Worm (Caenorhabditis elegans) whole organism, L2 larva: ENCODE results near the gene R02F11.12.
"Not testable (repeated sequence)": the region's sequence is repeated elsewhere in the genome, so short reads cannot be mapped to it uniquely, and the experiment has no call there.

Experiments used
- C34F6.9 ChIP-seq: fragments of 150-350 bp; optimal IDR thresholded peaks from 2 replicates; lab custom pipeline; 2014; ENCODE audit warnings: missing biosample characterization, missing genetic modification characterization
- R02D3.7 ChIP-seq: fragments of 150-350 bp; optimal IDR thresholded peaks from 2 replicates; lab custom pipeline; 2014; ENCODE audit warnings: missing biosample characterization, missing genetic modification characterization
- Y55F3AM.14 ChIP-seq: fragments of 200-800 bp; sonication (Bioruptor generic); optimal IDR thresholded peaks from 2 replicates; lab custom pipeline; 2018; ENCODE audit warnings: mild to moderate bottlenecking, missing genetic modification characterization, missing compliant biosample characterization
- ZK546.5 ChIP-seq: sonication (generic microtip); optimal IDR thresholded peaks from 2 replicates; lab custom pipeline; 2017; ENCODE audit warnings: missing biosample characterization, missing genetic modification characterization
- alr-1 ChIP-seq: fragments of 150-350 bp; optimal IDR thresholded peaks from 2 replicates; lab custom pipeline; 2014; ENCODE audit warnings: missing biosample characterization, missing genetic modification characterization
- blmp-1 ChIP-seq: sonication (generic microtip); optimal IDR thresholded peaks from 2 replicates; lab custom pipeline; 2017; ENCODE audit warnings: missing genetic modification characterization, mild to moderate bottlenecking, missing compliant biosample characterization, antibody characterized with exemption, moderate library complexity; ENCODE audit not compliant: insufficient read depth
- crh-2 ChIP-seq: sonication (generic microtip); optimal IDR thresholded peaks from 2 replicates; lab custom pipeline; 2017; ENCODE audit warnings: missing biosample characterization, missing genetic modification characterization
- dmd-4 ChIP-seq: sonication (generic microtip); optimal IDR thresholded peaks from 2 replicates; lab custom pipeline; 2017; ENCODE audit warnings: missing biosample characterization, missing genetic modification characterization
- egl-27 ChIP-seq: sonication (generic microtip); optimal IDR thresholded peaks from 3 replicates; lab custom pipeline; 2017; ENCODE audit warnings: missing biosample characterization, missing genetic modification reagents, missing genetic modification characterization
- elt-1 ChIP-seq: fragments of 150-350 bp; optimal IDR thresholded peaks from 2 replicates; lab custom pipeline; 2014; ENCODE audit warnings: missing biosample characterization, missing genetic modification characterization
- elt-3 ChIP-seq: sonication (generic microtip); optimal IDR thresholded peaks from 2 replicates; lab custom pipeline; 2017; ENCODE audit warnings: missing biosample characterization, missing genetic modification characterization
- fos-1 ChIP-seq: fragments of 150-350 bp; optimal IDR thresholded peaks from 2 replicates; lab custom pipeline; 2014; ENCODE audit warnings: missing biosample characterization, missing genetic modification characterization
- gmeb-1 ChIP-seq: fragments of 150-350 bp; optimal IDR thresholded peaks from 2 replicates; lab custom pipeline; 2014; ENCODE audit warnings: missing biosample characterization, missing genetic modification characterization
- lin-39 ChIP-seq: fragments of 150-350 bp; optimal IDR thresholded peaks from 2 replicates; lab custom pipeline; 2014; ENCODE audit warnings: missing biosample characterization, missing genetic modification reagents, missing genetic modification characterization
- mab-5 ChIP-seq: fragments of 150-350 bp; optimal IDR thresholded peaks from 2 replicates; lab custom pipeline; 2014; ENCODE audit warnings: missing biosample characterization, missing genetic modification characterization
- nhr-10 ChIP-seq: sonication (generic microtip); optimal IDR thresholded peaks from 2 replicates; lab custom pipeline; 2017; ENCODE audit warnings: missing biosample characterization, missing genetic modification characterization
- nhr-11 ChIP-seq: fragments of 150-350 bp; optimal IDR thresholded peaks from 2 replicates; lab custom pipeline; 2014; ENCODE audit warnings: missing biosample characterization, missing genetic modification characterization
- nhr-12 ChIP-seq: fragments of 150-350 bp; optimal IDR thresholded peaks from 2 replicates; lab custom pipeline; 2014; ENCODE audit warnings: missing biosample characterization, missing genetic modification characterization
- nhr-21 ChIP-seq: fragments of 150-350 bp; optimal IDR thresholded peaks from 2 replicates; lab custom pipeline; 2014; ENCODE audit warnings: missing biosample characterization, missing genetic modification characterization
- nhr-237 ChIP-seq: fragments of 150-350 bp; optimal IDR thresholded peaks from 2 replicates; lab custom pipeline; 2014; ENCODE audit warnings: missing biosample characterization, missing genetic modification characterization
- nhr-25 ChIP-seq: fragments of 150-350 bp; sonication (generic microtip); optimal IDR thresholded peaks from 3 replicates; lab custom pipeline; 2014; ENCODE audit warnings: missing biosample characterization, missing genetic modification characterization
- nhr-6 ChIP-seq: fragments of 150-350 bp; optimal IDR thresholded peaks from 2 replicates; lab custom pipeline; 2014; ENCODE audit warnings: missing biosample characterization, missing genetic modification characterization
- nhr-77 ChIP-seq: fragments of 150-350 bp; optimal IDR thresholded peaks from 2 replicates; lab custom pipeline; 2014; ENCODE audit warnings: missing biosample characterization, missing genetic modification characterization
- peb-1 ChIP-seq: fragments of 150-350 bp; optimal IDR thresholded peaks from 2 replicates; lab custom pipeline; 2014; ENCODE audit warnings: missing biosample characterization, missing genetic modification characterization
- sma-3 ChIP-seq: sonication (generic microtip); optimal IDR thresholded peaks from 2 replicates; lab custom pipeline; 2016; ENCODE audit warnings: missing genetic modification reagents, missing genetic modification characterization, missing compliant biosample characterization
- snpc-4 ChIP-seq: fragments of 150-350 bp; optimal IDR thresholded peaks from 2 replicates; lab custom pipeline; 2014; ENCODE audit warnings: missing biosample characterization, missing genetic modification characterization
- unc-39 ChIP-seq: fragments of 150-350 bp; optimal IDR thresholded peaks from 2 replicates; lab custom pipeline; 2014; ENCODE audit warnings: missing biosample characterization, missing genetic modification characterization
- unc-55 ChIP-seq: fragments of 150-350 bp; sonication (generic microtip); optimal IDR thresholded peaks from 3 replicates; lab custom pipeline; 2014; ENCODE audit warnings: missing biosample characterization, missing genetic modification reagents, missing genetic modification characterization
- zag-1 ChIP-seq: fragments of 150-350 bp; optimal IDR thresholded peaks from 2 replicates; lab custom pipeline; 2014; ENCODE audit warnings: missing biosample characterization, missing genetic modification characterization
- ztf-1 ChIP-seq: fragments of 200-800 bp; sonication (Bioruptor generic); conservative IDR thresholded peaks from 2 replicates; pipeline ENCODE4 v1.3.6; 2022; ENCODE audit warnings: missing genetic modification characterization, missing compliant biosample characterization
- ztf-11 ChIP-seq: sonication (generic microtip); optimal IDR thresholded peaks from 2 replicates; lab custom pipeline; 2017; ENCODE audit warnings: missing biosample characterization, missing genetic modification characterization
- ztf-4 ChIP-seq: fragments of 150-350 bp; optimal IDR thresholded peaks from 2 replicates; lab custom pipeline; 2014; ENCODE audit warnings: missing biosample characterization, missing genetic modification characterization

The R02F11.12 gene

ce11 chrV:4754123-4754522 lies 36.3 kb upstream of the R02F11.12 start, which contains the start of gene hil-4:
hil-4 (plus strand) TSS chrV:4754313.
- no peak for TF ChIP-seq ztf-11 (tag; lab: Kevin White, UChicago)
- TF ChIP-seq ZK546.5: no peak
- TF ChIP-seq gmeb-1 (tag; lab: Kevin White, UChicago): no peak
- no peak for TF ChIP-seq fos-1 (tag; lab: Kevin White, UChicago)
- no peak for TF ChIP-seq nhr-25 (tag; lab: Kevin White, UChicago)
- TF ChIP-seq lin-39 (tag; lab: Kevin White, UChicago): no peak
- no peak for TF ChIP-seq nhr-10 (tag; lab: Kevin White, UChicago)
- no peak for TF ChIP-seq nhr-77 (tag; lab: Kevin White, UChicago)
- no peak for TF ChIP-seq peb-1 (tag; lab: Kevin White, UChicago)
- TF ChIP-seq mab-5 (tag; lab: Kevin White, UChicago): no peak
- TF ChIP-seq zag-1 (tag; lab: Kevin White, UChicago): no peak
- TF ChIP-seq unc-55 (GFP tag; lab: Kevin White, UChicago): no peak
- TF ChIP-seq ztf-4 (tag; lab: Kevin White, UChicago): no peak
- no peak for TF ChIP-seq R02D3.7 (tag; lab: Kevin White, UChicago)

DNA sequence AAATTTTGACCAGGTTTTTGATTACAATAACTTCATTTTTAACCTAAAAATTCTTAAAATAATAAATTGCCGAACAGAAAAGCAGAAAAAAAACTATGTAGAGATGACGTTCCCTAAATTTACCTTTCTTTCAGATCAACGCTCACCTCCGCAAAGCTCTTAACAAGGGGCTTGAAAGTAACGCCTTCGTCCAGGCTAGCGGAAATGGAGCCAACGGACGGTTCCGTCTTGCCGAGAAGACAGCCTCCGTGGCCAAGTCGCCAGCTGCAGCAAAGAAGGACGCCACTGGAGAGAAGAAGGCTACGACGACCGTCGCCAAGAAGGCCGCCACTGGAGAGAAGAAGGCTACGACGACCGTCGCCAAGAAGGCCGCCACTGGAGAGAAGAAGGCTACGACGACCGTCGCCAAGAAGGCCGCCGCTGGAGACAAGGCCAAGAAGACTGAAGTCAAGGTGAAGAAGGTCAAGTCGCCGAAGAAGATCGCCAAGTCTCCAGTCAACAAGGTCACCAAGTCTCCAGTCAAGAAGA lies 35.7 kb upstream of the R02F11.12 start:
- TF ChIP-seq ztf-4 (tag; lab: Kevin White, UChicago) (no peak), Y55F3AM.14 (GFP tag; lab: Kevin White, UChicago) (peak; percentile 0)
- TF ChIP-seq, all 48 proteins: peak for 1

DNA sequence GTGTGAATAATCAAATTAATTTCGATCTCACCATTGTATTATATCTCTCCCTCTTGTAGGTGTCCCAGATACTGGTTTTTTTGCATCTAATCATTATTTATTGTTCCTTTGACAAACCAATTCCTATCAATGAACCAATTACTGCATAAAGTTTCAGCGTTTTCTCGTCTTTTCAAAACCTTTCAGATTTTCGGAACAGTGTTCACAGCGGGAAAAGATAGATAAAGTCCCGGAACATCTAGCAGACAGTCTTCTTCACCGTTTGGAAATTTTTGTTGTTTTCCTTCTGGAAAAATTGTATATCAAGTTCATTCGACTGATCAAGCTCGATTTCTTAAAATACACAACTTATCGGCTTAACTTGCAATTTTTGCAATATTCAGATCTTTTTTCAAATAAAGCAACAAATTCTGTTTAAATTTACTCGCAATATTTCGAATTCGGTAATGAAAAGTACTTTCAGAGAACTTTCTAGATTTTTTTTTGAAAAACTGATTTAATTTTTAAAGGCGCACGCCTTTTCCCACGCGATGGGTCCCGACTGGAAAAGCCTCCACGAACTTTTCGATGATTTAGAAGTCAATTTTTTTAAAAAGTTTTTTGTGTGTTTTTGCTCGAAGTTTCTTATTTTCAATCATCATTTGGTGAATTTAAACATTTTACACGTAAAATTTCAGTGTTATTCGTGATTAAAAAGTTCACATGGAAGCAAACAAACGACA lies 35.0 kb upstream of the R02F11.12 start, which contains the start of gene pgl-3:
TSS of gene pgl-3 (plus strand) at position 672 of the 722 bp plus-strand sequence.
- TF ChIP-seq unc-39 (no peak), crh-2 (tag; lab: Kevin White, UChicago) (no peak), unc-55 (GFP tag; lab: Kevin White, UChicago) (no peak), C34F6.9 (tag; lab: Kevin White, UChicago) (no peak), nhr-11 (tag; lab: Kevin White, UChicago) (no peak), R02D3.7 (tag; lab: Kevin White, UChicago) (no peak), nhr-12 (no peak), ztf-11 (tag; lab: Kevin White, UChicago) (no peak), blmp-1 (tag; lab: Kevin White, UChicago) (no peak), Y55F3AM.14 (GFP tag; lab: Kevin White, UChicago) (no peak), zag-1 (tag; lab: Kevin White, UChicago) (no peak), gmeb-1 (tag; lab: Kevin White, UChicago) (no peak), elt-3 (tag; lab: Kevin White, UChicago) (no peak), nhr-237 (tag; lab: Kevin White, UChicago) (no peak), sma-3 (GFP tag; lab: Kevin White, UChicago) (no peak)

- TF ChIP-seq snpc-4 (tag; lab: Kevin White, UChicago) (no peak), elt-1 (tag; lab: Kevin White, UChicago) (no peak), alr-1 (no peak), nhr-21 (no peak), ZK546.5 (no peak), nhr-77 (tag; lab: Kevin White, UChicago) (no peak), nhr-6 (tag; lab: Kevin White, UChicago) (no peak)
Observed at ce11 chrV:4758019-4758418, 32.4 kb upstream of the R02F11.12 start.

- TF ChIP-seq fos-1 (tag; lab: Kevin White, UChicago) (no peak), gmeb-1 (tag; lab: Kevin White, UChicago) (no peak), dmd-4 (tag; lab: Kevin White, UChicago) (no peak), alr-1 (no peak), egl-27 (tag; lab: Kevin White, UChicago) (no peak)
Observed at ce11 chrV:4758540-4758939, 31.9 kb upstream of the R02F11.12 start.

ce11 chrV:4760674-4761073 lies 29.8 kb upstream of the R02F11.12 start, which contains the start of gene bgnt-1.4:
bgnt-1.4 (plus strand) TSS chrV:4760974.
- not testable (repeated sequence) for TF ChIP-seq ztf-1 (GFP tag; lab: Robert Waterston, UW); alr-1; nhr-11 (tag; lab: Kevin White, UChicago)
